Worm (Caenorhabditis elegans) whole organism, L4 larva: ENCODE measurements around the gene C16C4.18.

ENCODE experiments used
- F37D6.2 ChIP-seq: sonication (generic microtip); optimal IDR thresholded peaks from 2 replicates; lab custom pipeline; 2016; ENCODE audit warnings: mild to moderate bottlenecking, missing genetic modification characterization, missing compliant biosample characterization
- ceh-82 ChIP-seq: sonication (generic microtip); optimal IDR thresholded peaks from 2 replicates; lab custom pipeline; 2017; ENCODE audit warnings: missing biosample characterization, missing genetic modification characterization
- ctbp-1 ChIP-seq: fragments of 200-800 bp; sonication (Bioruptor generic); IDR thresholded peaks from 2 replicates; pipeline ENCODE4 v1.3.6; 2022; ENCODE audit warnings: missing genetic modification reagents, missing genetic modification characterization, missing compliant biosample characterization
- egl-43 ChIP-seq: fragments of 200-800 bp; sonication (Bioruptor generic); IDR thresholded peaks from 2 replicates; pipeline ENCODE4 v1.3.6; 2022; ENCODE audit warnings: missing genetic modification reagents, missing genetic modification characterization, missing compliant biosample characterization
- snpc-4 ChIP-seq: fragments of 150-350 bp; optimal IDR thresholded peaks from 2 replicates; lab custom pipeline; 2014; ENCODE audit warnings: missing biosample characterization, missing genetic modification characterization

ce11 chrII:1818300-1818699 is 42.8 kb downstream of the C16C4.18 start, which contains the start of gene fbxb-10:
- TF ChIP-seq ctbp-1 (GFP tag; lab: Robert Waterston, UW) (no peak), egl-43 (GFP tag; lab: Robert Waterston, UW) (no peak), ceh-82 (tag; lab: Kevin White, UChicago) (no peak), F37D6.2 (tag; lab: Kevin White, UChicago) (no peak), snpc-4 (no peak)
